Worm (Caenorhabditis elegans): Measurements from ENCODE around the gene slc-17.8.
"Not testable (repeated sequence)": the region's sequence is repeated elsewhere in the genome, so short reads cannot be mapped to it uniquely, and the experiment has no call there.

The slc-17.8 gene

ce11 chrV:8545531-8546224, at the start of gene slc-17.8, which contains the start of gene asns-1:
slc-17.8 (minus strand) TSS chrV:8545581.
asns-1 (plus strand) TSS chrV:8546174.
- TF ChIP-seq W03F9.2 (tag; optimal IDR thresholded peaks at IDR 0.05) (no peak), dao-5 (tag; optimal IDR thresholded peaks at IDR 0.05) (no peak), him-1 (tag; optimal IDR thresholded peaks at IDR 0.05) (no peak)

ce11 chrV:8594105-8594964, 49.0 kb upstream of the slc-17.8 start, which contains the start of gene tag-196:
tag-196 (plus strand) TSS chrV:8594914.
- TF ChIP-seq dao-5 (tag; optimal IDR thresholded peaks at IDR 0.05) (no peak), W03F9.2 (tag; optimal IDR thresholded peaks at IDR 0.05) (no peak), him-1 (tag; optimal IDR thresholded peaks at IDR 0.05) (no peak)

- no peak for TF ChIP-seq him-1 (tag; optimal IDR thresholded peaks at IDR 0.05)
- no peak for TF ChIP-seq W03F9.2 (tag; optimal IDR thresholded peaks at IDR 0.05)
- no peak for TF ChIP-seq dao-5 (tag; optimal IDR thresholded peaks at IDR 0.05)
These were observed 47.4 kb upstream of the slc-17.8 start for ce11 chrV:8592691-8593307.

- no peak for TF ChIP-seq him-1 (tag; optimal IDR thresholded peaks at IDR 0.05)
- TF ChIP-seq W03F9.2 (tag; optimal IDR thresholded peaks at IDR 0.05), result no peak
- TF ChIP-seq dao-5 (tag; optimal IDR thresholded peaks at IDR 0.05), result no peak
These were observed 42.7 kb upstream of the slc-17.8 start, which contains the start of gene C10B5.3 for ce11 chrV:8588079-8588478. C10B5.3 (minus strand) TSS chrV:8588179.

- TF ChIP-seq W03F9.2 (tag; optimal IDR thresholded peaks at IDR 0.05) (no peak), dao-5 (tag; optimal IDR thresholded peaks at IDR 0.05) (no peak), him-1 (tag; optimal IDR thresholded peaks at IDR 0.05) (no peak)
These were observed 41.5 kb upstream of the slc-17.8 start for ce11 chrV:8586920-8587319.

- TF ChIP-seq W03F9.2 (tag; optimal IDR thresholded peaks at IDR 0.05) (no peak), him-1 (tag; optimal IDR thresholded peaks at IDR 0.05) (no peak), dao-5 (tag; optimal IDR thresholded peaks at IDR 0.05) (no peak)
These were observed 41.1 kb upstream of the slc-17.8 start for ce11 chrV:8586472-8586871.

- TF ChIP-seq W03F9.2 (tag; optimal IDR thresholded peaks at IDR 0.05), result no peak
- no peak for TF ChIP-seq him-1 (tag; optimal IDR thresholded peaks at IDR 0.05)
- TF ChIP-seq dao-5 (tag; optimal IDR thresholded peaks at IDR 0.05), result no peak
These were observed 35.6 kb upstream of the slc-17.8 start, which contains the start of gene C10B5.1 for ce11 chrV:8580961-8581360. C10B5.1 (plus strand) TSS chrV:8581261.

ce11 chrV:8574762-8575161, 29.4 kb upstream of the slc-17.8 start, which contains the start of gene F25G6.1:
F25G6.1 (plus strand) TSS chrV:8575062.
- not testable (repeated sequence) for TF ChIP-seq W03F9.2, dao-5, him-1 (tag; optimal IDR thresholded peaks at IDR 0.05)

- peak; percentile 70 for TF ChIP-seq W03F9.2 (tag; optimal IDR thresholded peaks at IDR 0.05)
- no peak for TF ChIP-seq him-1 (tag; optimal IDR thresholded peaks at IDR 0.05)
- TF ChIP-seq dao-5 (tag; optimal IDR thresholded peaks at IDR 0.05), result no peak
These were observed 24.5 kb upstream of the slc-17.8 start, which contains the start of the genes F25G6.9 and symk-1 for ce11 chrV:8569841-8570361. F25G6.9 (minus strand) TSS chrV:8570000. symk-1 (plus strand) TSS chrV:8570311.

- TF ChIP-seq him-1 (tag; optimal IDR thresholded peaks at IDR 0.05) (no peak), W03F9.2 (tag; optimal IDR thresholded peaks at IDR 0.05) (no peak), dao-5 (tag; optimal IDR thresholded peaks at IDR 0.05) (no peak)
These were observed 23.8 kb upstream of the slc-17.8 start for ce11 chrV:8569172-8569571.

ce11 chrV:8565075-8565474, 19.7 kb upstream of the slc-17.8 start, which contains the start of gene F25G6.8:
F25G6.8 (minus strand) TSS chrV:8565175.
- no peak for TF ChIP-seq dao-5 (tag; optimal IDR thresholded peaks at IDR 0.05)
- TF ChIP-seq W03F9.2 (tag; optimal IDR thresholded peaks at IDR 0.05), result no peak
- no peak for TF ChIP-seq him-1 (tag; optimal IDR thresholded peaks at IDR 0.05)

ce11 chrV:8560916-8561315, 15.5 kb upstream of the slc-17.8 start, which contains the start of gene acr-16:
acr-16 (plus strand) TSS chrV:8561216.
- no peak for TF ChIP-seq W03F9.2 (tag; optimal IDR thresholded peaks at IDR 0.05)
- no peak for TF ChIP-seq dao-5 (tag; optimal IDR thresholded peaks at IDR 0.05)
- TF ChIP-seq him-1 (tag; optimal IDR thresholded peaks at IDR 0.05), result no peak

ce11 chrV:8555955-8556354, 10.6 kb upstream of the slc-17.8 start:
- TF ChIP-seq W03F9.2 (tag; optimal IDR thresholded peaks at IDR 0.05) (no peak), him-1 (tag; optimal IDR thresholded peaks at IDR 0.05) (no peak), dao-5 (tag; optimal IDR thresholded peaks at IDR 0.05) (no peak)

All from whole organism, L4/young adult.